Fruit fly (Drosophila melanogaster) whole organism, prepupa: Measurements from ENCODE around the gene Cul2.

Source experiments
- Blimp-1 ChIP-seq: fragments of 200-800 bp; sonication (Bioruptor generic); optimal IDR thresholded peaks from 3 replicates; lab custom pipeline; 2017; ENCODE audit warnings: missing biosample characterization, missing genetic modification characterization, mild to moderate bottlenecking, moderate library complexity, missing genetic modification reagents
- CG11294 ChIP-seq: fragments of 200-800 bp; sonication (Bioruptor generic); IDR thresholded peaks from 2 replicates; pipeline ENCODE4 v1.3.6; 2022; ENCODE audit warnings: missing biosample characterization, missing genetic modification characterization
- CG11902 ChIP-seq: fragments of 200-800 bp; sonication (Bioruptor generic); optimal IDR thresholded peaks from 3 replicates; lab custom pipeline; 2016; ENCODE audit warnings: missing biosample characterization, missing genetic modification characterization
- CG15336 ChIP-seq: fragments of 200-800 bp; sonication (Bioruptor generic); IDR thresholded peaks from 2 replicates; pipeline ENCODE4 v1.3.6; 2022; ENCODE audit warnings: missing biosample characterization, missing genetic modification characterization
- CG1621 ChIP-seq: fragments of 200-800 bp; sonication (Bioruptor generic); optimal IDR thresholded peaks from 3 replicates; lab custom pipeline; 2018; ENCODE audit warnings: missing biosample characterization, mild to moderate bottlenecking, missing genetic modification characterization
- CG16779 ChIP-seq: fragments of 200-800 bp; sonication (Bioruptor generic); optimal IDR thresholded peaks from 3 replicates; lab custom pipeline; 2017; ENCODE audit warnings: missing biosample characterization, mild to moderate bottlenecking, missing genetic modification characterization
- CG3032 ChIP-seq: fragments of 200-800 bp; optimal IDR thresholded peaks from 2 replicates; lab custom pipeline; 2019; ENCODE audit warnings: missing biosample characterization, mild to moderate bottlenecking, missing genetic modification characterization, moderate library complexity
- CG31627 ChIP-seq: fragments of 200-800 bp; sonication (Bioruptor generic); optimal IDR thresholded peaks from 3 replicates; lab custom pipeline; 2016; ENCODE audit warnings: missing biosample characterization, missing genetic modification characterization
- CG32006 ChIP-seq: fragments of 200-800 bp; sonication (Bioruptor generic); optimal IDR thresholded peaks from 3 replicates; lab custom pipeline; 2017; ENCODE audit warnings: missing biosample characterization, mild to moderate bottlenecking, missing genetic modification characterization
- CG3919 ChIP-seq: fragments of 200-800 bp; sonication (Bioruptor generic); optimal IDR thresholded peaks from 3 replicates; lab custom pipeline; 2016; ENCODE audit warnings: missing biosample characterization, missing genetic modification characterization
- CG4318 ChIP-seq: fragments of 200-800 bp; sonication (Bioruptor generic); optimal IDR thresholded peaks from 3 replicates; lab custom pipeline; 2017; ENCODE audit warnings: missing biosample characterization, mild to moderate bottlenecking, missing genetic modification characterization
- CG6163 ChIP-seq: fragments of 200-800 bp; sonication (Bioruptor generic); IDR thresholded peaks from 3 replicates; pipeline ENCODE4 v1.3.6; 2022; ENCODE audit warnings: missing biosample characterization, missing genetic modification characterization
- CG6276 ChIP-seq: fragments of 200-800 bp; sonication (Bioruptor generic); optimal IDR thresholded peaks from 2 replicates; lab custom pipeline; 2017; ENCODE audit warnings: missing biosample characterization, mild to moderate bottlenecking, missing genetic modification characterization
- CG6808 ChIP-seq: fragments of 200-800 bp; sonication (Bioruptor generic); optimal IDR thresholded peaks from 3 replicates; lab custom pipeline; 2017; ENCODE audit warnings: missing biosample characterization, missing genetic modification characterization, mild to moderate bottlenecking, moderate library complexity, missing genetic modification reagents
- CG6854 ChIP-seq: fragments of 200-800 bp; sonication (Bioruptor generic); optimal IDR thresholded peaks from 2 replicates; lab custom pipeline; 2017; ENCODE audit warnings: missing biosample characterization, mild to moderate bottlenecking, missing genetic modification characterization
- CG7368 ChIP-seq: fragments of 200-800 bp; sonication (Bioruptor generic); optimal IDR thresholded peaks from 3 replicates; lab custom pipeline; 2016; ENCODE audit warnings: missing biosample characterization, missing genetic modification characterization
- CG8119 ChIP-seq: fragments of 200-800 bp; sonication (Bioruptor generic); IDR thresholded peaks from 3 replicates; pipeline ENCODE4 v1.3.6; 2022; ENCODE audit warnings: missing biosample characterization, missing genetic modification characterization
- CG8319 ChIP-seq: fragments of 200-800 bp; sonication (Bioruptor generic); optimal IDR thresholded peaks from 3 replicates; lab custom pipeline; 2016; ENCODE audit warnings: missing biosample characterization, missing genetic modification characterization
- CG8632 ChIP-seq: fragments of 200-800 bp; sonication (Bioruptor generic); optimal IDR thresholded peaks from 3 replicates; lab custom pipeline; 2016; ENCODE audit warnings: missing biosample characterization, missing genetic modification characterization
- CG9139 ChIP-seq: fragments of 200-800 bp; sonication (Bioruptor generic); optimal IDR thresholded peaks from 3 replicates; lab custom pipeline; 2017; ENCODE audit warnings: missing biosample characterization, mild to moderate bottlenecking, missing genetic modification characterization
- Eip78C ChIP-seq: fragments of 200-800 bp; sonication (Bioruptor generic); peaks from one replicate; lab custom pipeline; 2016; ENCODE audit warnings: missing biosample characterization, missing genetic modification characterization
- Ets21C ChIP-seq: fragments of 200-800 bp; sonication (Bioruptor generic); optimal IDR thresholded peaks from 3 replicates; lab custom pipeline; 2016; ENCODE audit warnings: missing biosample characterization, missing genetic modification characterization
- Hr38 ChIP-seq: sonication (Bioruptor generic); optimal IDR thresholded peaks from 2 replicates; lab custom pipeline; 2016; ENCODE audit warnings: missing biosample characterization, missing genetic modification characterization
- Hr39 ChIP-seq: fragments of 200-800 bp; sonication (Bioruptor generic); optimal IDR thresholded peaks from 2 replicates; lab custom pipeline; 2016; ENCODE audit warnings: missing biosample characterization, missing genetic modification characterization
- Hr4 ChIP-seq: fragments of 200-800 bp; sonication (Bioruptor generic); optimal IDR thresholded peaks from 3 replicates; lab custom pipeline; 2016; ENCODE audit warnings: missing biosample characterization, missing genetic modification characterization
- Lpt ChIP-seq: fragments of 200-800 bp; sonication (Bioruptor generic); optimal IDR thresholded peaks from 3 replicates; lab custom pipeline; 2016; ENCODE audit warnings: missing biosample characterization, missing genetic modification characterization
- Met ChIP-seq: fragments of 200-800 bp; sonication (Bioruptor generic); optimal IDR thresholded peaks from 3 replicates; lab custom pipeline; 2016; ENCODE audit warnings: missing biosample characterization, missing genetic modification characterization
- OdsH ChIP-seq: fragments of 200-800 bp; sonication (Bioruptor generic); optimal IDR thresholded peaks from 3 replicates; lab custom pipeline; 2016; ENCODE audit warnings: missing biosample characterization, missing genetic modification characterization
- Sox14 ChIP-seq: fragments of 200-800 bp; sonication (Bioruptor generic); optimal IDR thresholded peaks from 3 replicates; lab custom pipeline; 2016; ENCODE audit warnings: missing biosample characterization, missing genetic modification characterization
- achi ChIP-seq: fragments of 200-800 bp; sonication (Bioruptor generic); optimal IDR thresholded peaks from 3 replicates; lab custom pipeline; 2016; ENCODE audit warnings: missing biosample characterization, missing genetic modification characterization
- acj6 ChIP-seq: fragments of 200-800 bp; sonication (Bioruptor generic); optimal IDR thresholded peaks from 3 replicates; lab custom pipeline; 2016; ENCODE audit warnings: missing biosample characterization, missing genetic modification characterization
- dac ChIP-seq: fragments of 200-800 bp; sonication (Bioruptor generic); optimal IDR thresholded peaks from 2 replicates; lab custom pipeline; 2017; ENCODE audit warnings: missing biosample characterization, mild to moderate bottlenecking, missing genetic modification characterization
- dsx ChIP-seq: fragments of 200-800 bp; optimal IDR thresholded peaks from 3 replicates; lab custom pipeline; 2019; ENCODE audit warnings: missing biosample characterization, mild to moderate bottlenecking, missing genetic modification characterization, moderate library complexity; ENCODE audit not compliant: poor library complexity, severe bottlenecking
- eg ChIP-seq: fragments of 200-800 bp; sonication (Bioruptor generic); IDR thresholded peaks from 3 replicates; pipeline ENCODE4 v1.3.6; 2022; ENCODE audit warnings: missing biosample characterization, missing genetic modification characterization
- fd85E ChIP-seq: fragments of 200-800 bp; sonication (Bioruptor generic); optimal IDR thresholded peaks from 3 replicates; lab custom pipeline; 2016; ENCODE audit warnings: missing biosample characterization, missing genetic modification characterization
- fkh ChIP-seq: fragments of 200-800 bp; sonication (Bioruptor generic); optimal IDR thresholded peaks from 3 replicates; lab custom pipeline; 2017; ENCODE audit warnings: missing biosample characterization, mild to moderate bottlenecking, missing genetic modification characterization, moderate library complexity
- lz ChIP-seq: fragments of 200-800 bp; sonication (Bioruptor generic); optimal IDR thresholded peaks from 3 replicates; lab custom pipeline; 2016; ENCODE audit warnings: missing biosample characterization, missing genetic modification characterization
- net ChIP-seq: fragments of 200-800 bp; sonication (Bioruptor generic); optimal IDR thresholded peaks from 3 replicates; lab custom pipeline; 2016; ENCODE audit warnings: missing biosample characterization, missing genetic modification characterization
- salr ChIP-seq, 2 experiments: fragments of 200-800 bp; sonication (Bioruptor generic); optimal IDR thresholded peaks; 3 replicates each; lab custom pipeline; 2016 to 2018; ENCODE audit warnings: missing biosample characterization in 2 of 2, missing genetic modification characterization in 2 of 2, mild to moderate bottlenecking in 1 of 2
- svp ChIP-seq: fragments of 200-800 bp; sonication (Bioruptor generic); peaks from one replicate; lab custom pipeline; 2016; ENCODE audit warnings: missing biosample characterization, missing genetic modification characterization
- topi ChIP-seq: fragments of 200-800 bp; sonication (Bioruptor generic); optimal IDR thresholded peaks from 3 replicates; lab custom pipeline; 2016; ENCODE audit warnings: missing biosample characterization, missing genetic modification characterization
- vri ChIP-seq: fragments of 200-800 bp; sonication (Bioruptor generic); optimal IDR thresholded peaks from 3 replicates; lab custom pipeline; 2016; ENCODE audit warnings: missing biosample characterization, mild to moderate bottlenecking, missing genetic modification characterization

The Cul2 gene

DNA sequence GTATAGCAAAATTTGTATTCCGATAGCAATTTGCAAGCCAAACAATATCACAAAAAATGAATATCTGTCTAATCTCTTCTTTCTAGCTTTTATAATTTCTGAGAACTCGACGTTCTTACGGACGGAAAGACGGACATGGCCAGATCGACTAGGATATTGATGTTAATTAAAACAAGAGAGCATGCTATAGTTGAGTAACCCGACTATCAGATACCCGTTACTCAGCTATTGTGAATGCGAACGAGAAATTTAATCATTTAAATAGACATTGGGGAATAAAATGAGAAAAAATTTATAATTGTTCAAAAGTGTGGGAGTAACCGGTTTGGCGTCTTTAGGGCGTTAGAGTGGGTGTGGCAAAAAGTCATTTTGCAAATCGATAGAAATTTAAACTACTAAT, 38.0 kb upstream of the Cul2 start:
- TF ChIP-seq Hr39 (GFP tag; lab: Kevin White, UChicago) (no peak), net (GFP tag; lab: Kevin White, UChicago) (no peak), lz (GFP tag; lab: Kevin White, UChicago) (no peak), Hr38 (GFP tag; lab: Kevin White, UChicago) (no peak), CG6808 (GFP tag; lab: Kevin White, UChicago) (no peak), fd85E (no peak), CG8319 (GFP tag; lab: Kevin White, UChicago) (no peak), CG15336 (GFP tag; lab: Robert Waterston, UW) (no peak), CG8632 (GFP tag; lab: Kevin White, UChicago) (no peak), Blimp-1 (GFP tag; lab: Kevin White, UChicago) (no peak), CG7368 (GFP tag; lab: Kevin White, UChicago) (no peak), OdsH (GFP tag; lab: Kevin White, UChicago) (no peak), salr (GFP tag; optimal IDR thresholded peaks at IDR 0.05; lab: Kevin White, UChicago) (no peak), topi (no peak)

DNA sequence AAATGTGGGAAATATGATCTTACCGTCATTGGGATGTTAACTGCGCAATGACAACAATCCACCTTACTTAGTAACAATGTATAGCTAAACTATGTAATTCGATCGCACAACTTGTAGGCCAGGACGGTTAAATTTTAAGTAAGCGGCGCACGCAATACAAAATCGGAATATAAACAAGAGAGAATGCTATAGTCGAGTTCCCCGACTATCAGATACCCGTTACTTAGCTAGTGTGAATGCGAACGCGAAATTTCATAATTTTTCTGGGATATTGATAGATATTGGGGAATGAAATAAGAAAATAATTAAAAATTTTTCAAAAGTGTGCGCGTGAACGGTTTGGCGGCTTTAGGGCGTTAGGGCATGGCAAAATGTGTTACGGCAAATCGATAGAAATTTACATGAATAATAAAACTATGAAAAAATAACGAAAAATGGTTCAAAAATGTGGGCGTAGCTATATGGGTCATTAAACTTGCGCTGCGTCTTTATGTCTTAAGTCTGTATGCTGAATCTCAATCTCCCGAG, 36.4 kb upstream of the Cul2 start:
- TF ChIP-seq dsx (GFP tag; lab: Kevin White, UChicago) = peak; percentile 27
- TF ChIP-seq eg (GFP tag; lab: Robert Waterston, UW) = no peak

DNA sequence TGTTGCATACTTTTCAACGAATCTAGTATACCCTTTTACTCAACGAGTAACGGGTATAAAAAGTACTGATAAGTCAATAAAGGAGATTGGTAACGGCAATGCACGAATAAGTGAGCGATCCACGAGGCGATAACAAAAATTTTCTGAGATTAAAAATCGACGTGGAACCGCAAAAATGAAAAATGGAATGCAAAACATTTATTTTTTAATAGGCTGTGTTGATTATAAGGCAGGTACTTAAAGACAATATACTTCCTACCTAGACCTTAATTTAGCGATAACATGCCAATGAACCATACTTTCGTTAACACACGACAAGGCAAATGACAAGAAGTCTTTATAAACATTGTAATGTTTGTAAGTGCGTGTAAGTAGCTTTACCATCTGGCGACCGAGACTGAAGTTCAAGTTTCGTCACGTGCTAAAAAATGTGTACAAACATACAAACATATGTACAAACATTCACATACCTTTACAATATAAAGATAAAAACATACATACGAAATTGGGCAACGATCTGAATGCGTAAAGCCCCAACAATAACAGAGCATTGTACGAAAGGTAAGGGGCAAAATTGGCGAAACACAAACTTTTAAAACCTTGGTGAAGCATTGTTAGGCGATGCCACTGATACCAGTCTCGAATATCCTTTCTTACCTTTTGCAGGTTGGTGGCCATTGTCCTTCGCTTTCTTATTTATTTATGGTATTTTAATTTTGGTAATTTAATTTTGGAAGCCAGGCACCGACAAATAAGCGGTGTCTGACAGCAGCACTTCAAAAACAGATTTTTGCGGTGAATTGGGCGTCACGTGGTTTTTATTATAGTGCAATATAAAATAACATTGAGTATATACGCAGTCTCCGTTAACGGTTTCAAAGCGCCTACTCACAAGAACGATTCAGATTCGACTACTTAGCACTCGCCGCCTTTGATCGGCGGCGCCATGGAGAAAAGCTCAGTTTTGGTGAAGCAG, 35.5 kb upstream of the Cul2 start:
- no peak for TF ChIP-seq CG4318
- no peak for TF ChIP-seq CG3919
- TF ChIP-seq vri (GFP tag; lab: Kevin White, UChicago) = peak; percentile 57
- no peak for TF ChIP-seq CG9139 (GFP tag; lab: Kevin White, UChicago)
- peak; percentile 57 for TF ChIP-seq svp (GFP tag; lab: Kevin White, UChicago)

DNA sequence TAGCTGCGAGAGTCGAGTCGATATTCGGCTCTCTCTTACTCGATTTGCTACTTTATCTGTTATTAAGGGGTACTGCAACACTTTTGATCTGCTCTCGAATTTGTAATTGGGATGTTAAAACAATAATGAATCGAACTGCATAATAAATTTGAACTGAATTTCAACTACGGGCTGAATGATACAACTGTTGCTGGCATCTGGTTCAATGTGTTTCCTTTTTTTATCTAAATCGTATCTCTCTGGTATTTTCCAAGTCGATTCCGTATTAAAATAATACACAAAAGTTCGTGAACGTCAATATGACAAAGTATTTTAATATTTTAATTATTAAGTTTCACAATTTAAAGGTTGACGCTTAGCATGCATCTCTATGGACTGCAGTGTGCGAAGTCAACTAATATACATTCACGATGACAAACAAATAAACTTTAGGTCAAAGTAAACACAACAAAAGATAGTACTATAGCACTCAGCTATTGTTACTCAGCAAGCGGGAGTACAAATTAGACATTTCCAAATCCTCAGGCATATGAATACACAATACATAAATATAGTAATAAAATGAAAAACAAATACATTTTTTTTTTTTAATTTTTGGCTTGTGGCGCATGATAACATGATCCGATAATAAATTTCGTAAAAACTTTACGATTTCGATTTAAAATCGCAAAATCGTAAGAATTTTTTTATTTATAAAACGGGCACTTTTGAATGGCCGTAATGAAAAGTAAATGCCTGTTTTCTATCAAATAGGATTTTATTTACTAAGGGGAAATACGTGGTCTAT, 34.7 kb upstream of the Cul2 start, which contains the start of gene CG2201:
CG2201 (minus strand) TSS at position 396 of the 787 bp plus-strand sequence.
- TF ChIP-seq Hr4 (GFP tag; lab: Kevin White, UChicago) = peak; percentile 41
- TF ChIP-seq CG31627 = peak; percentile 35
- TF ChIP-seq CG8632 (GFP tag; lab: Kevin White, UChicago) = peak; percentile 19
- TF ChIP-seq CG32006 (GFP tag; lab: Kevin White, UChicago) = peak; percentile 56
- TF ChIP-seq CG11902 (GFP tag; lab: Kevin White, UChicago) = no peak
- TF ChIP-seq svp (GFP tag; lab: Kevin White, UChicago) = peak; percentile 90
- peak; percentile 26 for TF ChIP-seq lz (GFP tag; lab: Kevin White, UChicago)
- no peak for TF ChIP-seq dac (GFP tag; lab: Kevin White, UChicago)
- peak; percentile 75 for TF ChIP-seq Eip78C
- TF ChIP-seq CG6163 (GFP tag; lab: Robert Waterston, UW) = 0 out of 3 replicates have a peak, but pooled peaks have one; percentile 22
- peak; percentile 16 for TF ChIP-seq CG16779 (tag; lab: Kevin White, UChicago)
- TF ChIP-seq CG8119 (GFP tag; lab: Robert Waterston, UW) = peak; percentile 50; the same call in 1 of the 3 replicates
- peak; percentile 9 for TF ChIP-seq acj6
- no peak for TF ChIP-seq CG3919
- peak; percentile 15 for TF ChIP-seq CG6276
- no peak for TF ChIP-seq achi (GFP tag; lab: Kevin White, UChicago)
- TF ChIP-seq CG11294 = no peak
- TF ChIP-seq Ets21C (GFP tag; lab: Kevin White, UChicago) = peak; percentile 34
- TF ChIP-seq CG1621 (tag; lab: Kevin White, UChicago) = no peak
- no peak for TF ChIP-seq CG3032
- peak in 1 of 2 experiments; percentile 22 for TF ChIP-seq salr (GFP tag; optimal IDR thresholded peaks at IDR 0.05; lab: Kevin White, UChicago)
- TF ChIP-seq Sox14 (GFP tag; lab: Kevin White, UChicago) = peak; percentile 30
- TF ChIP-seq fkh (GFP tag; lab: Kevin White, UChicago) = peak; percentile 97
- TF ChIP-seq Blimp-1 (GFP tag; lab: Kevin White, UChicago) = no peak
- peak; percentile 50 for TF ChIP-seq Met (GFP tag; lab: Kevin White, UChicago)
- peak; percentile 15 for TF ChIP-seq Lpt
- no peak for TF ChIP-seq CG6854 (GFP tag; lab: Kevin White, UChicago)
- TF ChIP-seq net (GFP tag; lab: Kevin White, UChicago) = peak; percentile 26
